Fruit fly (Drosophila melanogaster) whole organism, prepupa: Measurements from ENCODE around the gene CG33702.

ENCODE experiments used
- Blimp-1 ChIP-seq: fragments of 200-800 bp; sonication (Bioruptor generic); optimal IDR thresholded peaks from 3 replicates; lab custom pipeline; 2017; ENCODE audit warnings: missing biosample characterization, missing genetic modification characterization, mild to moderate bottlenecking, moderate library complexity, missing genetic modification reagents
- CG10669 ChIP-seq: fragments of 200-800 bp; sonication (Bioruptor generic); optimal IDR thresholded peaks from 3 replicates; lab custom pipeline; 2018; ENCODE audit warnings: missing biosample characterization, mild to moderate bottlenecking, missing genetic modification characterization, moderate library complexity
- CG11294 ChIP-seq: fragments of 200-800 bp; sonication (Bioruptor generic); IDR thresholded peaks from 2 replicates; pipeline ENCODE4 v1.3.6; 2022; ENCODE audit warnings: missing biosample characterization, missing genetic modification characterization
- CG11762 ChIP-seq: fragments of 200-800 bp; sonication (Bioruptor generic); optimal IDR thresholded peaks from 3 replicates; lab custom pipeline; 2016; ENCODE audit warnings: missing biosample characterization, missing genetic modification characterization; ENCODE audit not compliant: insufficient read depth
- CG11902 ChIP-seq: fragments of 200-800 bp; sonication (Bioruptor generic); optimal IDR thresholded peaks from 3 replicates; lab custom pipeline; 2016; ENCODE audit warnings: missing biosample characterization, missing genetic modification characterization
- CG16779 ChIP-seq: fragments of 200-800 bp; sonication (Bioruptor generic); optimal IDR thresholded peaks from 3 replicates; lab custom pipeline; 2017; ENCODE audit warnings: missing biosample characterization, mild to moderate bottlenecking, missing genetic modification characterization
- CG3032 ChIP-seq: fragments of 200-800 bp; optimal IDR thresholded peaks from 2 replicates; lab custom pipeline; 2019; ENCODE audit warnings: missing biosample characterization, mild to moderate bottlenecking, missing genetic modification characterization, moderate library complexity
- CG31627 ChIP-seq: fragments of 200-800 bp; sonication (Bioruptor generic); optimal IDR thresholded peaks from 3 replicates; lab custom pipeline; 2016; ENCODE audit warnings: missing biosample characterization, missing genetic modification characterization
- CG34406 ChIP-seq: fragments of 200-800 bp; sonication (Bioruptor generic); optimal IDR thresholded peaks from 3 replicates; lab custom pipeline; 2016; ENCODE audit warnings: missing biosample characterization, missing genetic modification characterization
- CG4318 ChIP-seq: fragments of 200-800 bp; sonication (Bioruptor generic); optimal IDR thresholded peaks from 3 replicates; lab custom pipeline; 2017; ENCODE audit warnings: missing biosample characterization, mild to moderate bottlenecking, missing genetic modification characterization
- CG6163 ChIP-seq: fragments of 200-800 bp; sonication (Bioruptor generic); IDR thresholded peaks from 3 replicates; pipeline ENCODE4 v1.3.6; 2022; ENCODE audit warnings: missing biosample characterization, missing genetic modification characterization
- CG6276 ChIP-seq: fragments of 200-800 bp; sonication (Bioruptor generic); optimal IDR thresholded peaks from 2 replicates; lab custom pipeline; 2017; ENCODE audit warnings: missing biosample characterization, mild to moderate bottlenecking, missing genetic modification characterization
- CG6792 ChIP-seq: fragments of 200-800 bp; sonication (Bioruptor generic); optimal IDR thresholded peaks from 3 replicates; lab custom pipeline; 2016; ENCODE audit warnings: missing biosample characterization, missing genetic modification characterization
- CG6808 ChIP-seq: fragments of 200-800 bp; sonication (Bioruptor generic); optimal IDR thresholded peaks from 3 replicates; lab custom pipeline; 2017; ENCODE audit warnings: missing biosample characterization, missing genetic modification characterization, mild to moderate bottlenecking, moderate library complexity, missing genetic modification reagents
- CG6854 ChIP-seq: fragments of 200-800 bp; sonication (Bioruptor generic); optimal IDR thresholded peaks from 2 replicates; lab custom pipeline; 2017; ENCODE audit warnings: missing biosample characterization, mild to moderate bottlenecking, missing genetic modification characterization
- CG7368 ChIP-seq: fragments of 200-800 bp; sonication (Bioruptor generic); optimal IDR thresholded peaks from 3 replicates; lab custom pipeline; 2016; ENCODE audit warnings: missing biosample characterization, missing genetic modification characterization
- CG8119 ChIP-seq: fragments of 200-800 bp; sonication (Bioruptor generic); IDR thresholded peaks from 3 replicates; pipeline ENCODE4 v1.3.6; 2022; ENCODE audit warnings: missing biosample characterization, missing genetic modification characterization
- CG8319 ChIP-seq: fragments of 200-800 bp; sonication (Bioruptor generic); optimal IDR thresholded peaks from 3 replicates; lab custom pipeline; 2016; ENCODE audit warnings: missing biosample characterization, missing genetic modification characterization
- CG8632 ChIP-seq: fragments of 200-800 bp; sonication (Bioruptor generic); optimal IDR thresholded peaks from 3 replicates; lab custom pipeline; 2016; ENCODE audit warnings: missing biosample characterization, missing genetic modification characterization
- CG9139 ChIP-seq: fragments of 200-800 bp; sonication (Bioruptor generic); optimal IDR thresholded peaks from 3 replicates; lab custom pipeline; 2017; ENCODE audit warnings: missing biosample characterization, mild to moderate bottlenecking, missing genetic modification characterization
- Eip75B ChIP-seq: fragments of 200-800 bp; sonication (Bioruptor generic); optimal IDR thresholded peaks from 3 replicates; lab custom pipeline; 2016; ENCODE audit warnings: missing biosample characterization, missing genetic modification characterization
- Ets96B ChIP-seq: fragments of 200-800 bp; optimal IDR thresholded peaks from 2 replicates; lab custom pipeline; 2019; ENCODE audit warnings: missing biosample characterization, mild to moderate bottlenecking, missing genetic modification characterization, moderate library complexity
- Hr38 ChIP-seq: sonication (Bioruptor generic); optimal IDR thresholded peaks from 2 replicates; lab custom pipeline; 2016; ENCODE audit warnings: missing biosample characterization, missing genetic modification characterization
- Hr39 ChIP-seq: fragments of 200-800 bp; sonication (Bioruptor generic); optimal IDR thresholded peaks from 2 replicates; lab custom pipeline; 2016; ENCODE audit warnings: missing biosample characterization, missing genetic modification characterization
- Hr4 ChIP-seq: fragments of 200-800 bp; sonication (Bioruptor generic); optimal IDR thresholded peaks from 3 replicates; lab custom pipeline; 2016; ENCODE audit warnings: missing biosample characterization, missing genetic modification characterization
- Lpt ChIP-seq: fragments of 200-800 bp; sonication (Bioruptor generic); optimal IDR thresholded peaks from 3 replicates; lab custom pipeline; 2016; ENCODE audit warnings: missing biosample characterization, missing genetic modification characterization
- OdsH ChIP-seq: fragments of 200-800 bp; sonication (Bioruptor generic); optimal IDR thresholded peaks from 3 replicates; lab custom pipeline; 2016; ENCODE audit warnings: missing biosample characterization, missing genetic modification characterization
- Sox102F ChIP-seq: fragments of 200-800 bp; sonication (Bioruptor generic); optimal IDR thresholded peaks from 2 replicates; lab custom pipeline; 2016; ENCODE audit warnings: missing biosample characterization, mild to moderate bottlenecking, missing genetic modification characterization
- Sox14 ChIP-seq: fragments of 200-800 bp; sonication (Bioruptor generic); optimal IDR thresholded peaks from 3 replicates; lab custom pipeline; 2016; ENCODE audit warnings: missing biosample characterization, missing genetic modification characterization
- achi ChIP-seq: fragments of 200-800 bp; sonication (Bioruptor generic); optimal IDR thresholded peaks from 3 replicates; lab custom pipeline; 2016; ENCODE audit warnings: missing biosample characterization, missing genetic modification characterization
- dsx ChIP-seq: fragments of 200-800 bp; optimal IDR thresholded peaks from 3 replicates; lab custom pipeline; 2019; ENCODE audit warnings: missing biosample characterization, mild to moderate bottlenecking, missing genetic modification characterization, moderate library complexity; ENCODE audit not compliant: poor library complexity, severe bottlenecking
- eg ChIP-seq: fragments of 200-800 bp; sonication (Bioruptor generic); IDR thresholded peaks from 3 replicates; pipeline ENCODE4 v1.3.6; 2022; ENCODE audit warnings: missing biosample characterization, missing genetic modification characterization
- esn ChIP-seq: fragments of 200-800 bp; sonication (Bioruptor generic); optimal IDR thresholded peaks from 2 replicates; lab custom pipeline; 2016; ENCODE audit warnings: missing biosample characterization, mild to moderate bottlenecking, missing genetic modification characterization, moderate library complexity
- fd59A ChIP-seq: fragments of 200-800 bp; sonication (Bioruptor generic); optimal IDR thresholded peaks from 2 replicates; lab custom pipeline; 2017; ENCODE audit warnings: missing biosample characterization, mild to moderate bottlenecking, missing genetic modification characterization, missing genetic modification reagents
- fd85E ChIP-seq: fragments of 200-800 bp; sonication (Bioruptor generic); optimal IDR thresholded peaks from 3 replicates; lab custom pipeline; 2016; ENCODE audit warnings: missing biosample characterization, missing genetic modification characterization
- lz ChIP-seq: fragments of 200-800 bp; sonication (Bioruptor generic); optimal IDR thresholded peaks from 3 replicates; lab custom pipeline; 2016; ENCODE audit warnings: missing biosample characterization, missing genetic modification characterization
- net ChIP-seq: fragments of 200-800 bp; sonication (Bioruptor generic); optimal IDR thresholded peaks from 3 replicates; lab custom pipeline; 2016; ENCODE audit warnings: missing biosample characterization, missing genetic modification characterization
- pdm3 ChIP-seq: fragments of 200-800 bp; sonication (Bioruptor generic); optimal IDR thresholded peaks from 3 replicates; lab custom pipeline; 2016; ENCODE audit warnings: missing biosample characterization, missing genetic modification characterization
- salr ChIP-seq, 2 experiments: fragments of 200-800 bp; sonication (Bioruptor generic); optimal IDR thresholded peaks; 3 replicates each; lab custom pipeline; 2016 to 2018; ENCODE audit warnings: missing biosample characterization in 2 of 2, missing genetic modification characterization in 2 of 2, mild to moderate bottlenecking in 1 of 2
- spab ChIP-seq: fragments of 200-800 bp; sonication (Bioruptor generic); optimal IDR thresholded peaks from 2 replicates; lab custom pipeline; 2017; ENCODE audit warnings: missing biosample characterization, mild to moderate bottlenecking, missing genetic modification characterization, missing genetic modification reagents
- ss ChIP-seq, 2 experiments: fragments of 200-800 bp; sonication (Bioruptor generic); optimal IDR thresholded peaks; 2 replicates in 1 of 2; 3 replicates in 1 of 2; lab custom pipeline; 2017 to 2018; ENCODE audit warnings: mild to moderate bottlenecking in 2 of 2, missing biosample characterization in 2 of 2, missing genetic modification characterization in 2 of 2, moderate library complexity in 1 of 2
- svp ChIP-seq: fragments of 200-800 bp; sonication (Bioruptor generic); peaks from one replicate; lab custom pipeline; 2016; ENCODE audit warnings: missing biosample characterization, missing genetic modification characterization
- topi ChIP-seq: fragments of 200-800 bp; sonication (Bioruptor generic); optimal IDR thresholded peaks from 3 replicates; lab custom pipeline; 2016; ENCODE audit warnings: missing biosample characterization, missing genetic modification characterization

CG33702 gene

DNA sequence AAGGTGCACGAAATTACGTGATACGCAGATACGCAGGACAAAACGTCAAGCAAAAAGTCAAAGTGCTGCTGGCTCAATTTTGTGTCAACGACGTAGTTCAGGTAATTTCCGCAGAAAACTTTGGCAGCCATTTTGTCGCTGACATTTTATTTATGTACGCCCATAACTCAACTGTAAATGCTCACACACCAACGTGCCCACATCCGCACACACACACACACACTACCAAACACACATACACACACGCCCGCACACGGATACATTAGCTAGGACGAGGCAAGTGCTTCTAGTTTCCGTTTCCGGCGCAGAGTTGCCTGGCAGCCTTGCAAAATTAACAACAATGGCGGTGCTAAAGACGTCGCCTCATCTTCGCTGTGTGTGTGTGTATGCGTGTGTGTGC is 12.2 kb upstream of the CG33702 start, which contains the start of gene CG33700 (continued):
- TF ChIP-seq CG11902 (GFP tag; lab: Kevin White, UChicago) (no peak), CG10669 (GFP tag; lab: Kevin White, UChicago) (no peak)

DNA sequence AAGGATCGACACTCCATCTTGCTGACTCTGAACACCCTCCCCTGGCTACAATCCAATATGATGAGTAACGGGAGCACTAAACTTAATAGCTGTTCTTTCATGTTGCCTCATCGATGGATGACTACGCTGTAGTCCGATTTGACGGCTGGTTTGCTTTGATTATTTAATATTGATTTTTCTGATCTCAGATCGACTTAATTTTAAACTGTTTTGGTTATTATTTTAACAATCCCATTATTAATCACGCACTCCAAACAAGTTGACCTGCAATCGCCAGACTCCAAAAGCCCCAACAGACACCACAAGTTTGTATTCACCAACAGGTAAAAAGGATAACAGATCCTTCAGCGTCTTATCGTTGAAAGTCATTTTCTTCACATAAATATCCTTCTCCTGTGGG is 649 bp downstream of the CG33702 start, which contains the start of gene CG33703:
TSS of gene CG33703 (minus strand) at position 101 of the 400 bp plus-strand sequence.
- TF ChIP-seq CG6854 (GFP tag; lab: Kevin White, UChicago) (no peak), esn (GFP tag; lab: Kevin White, UChicago) (no peak), spab (GFP tag; lab: Kevin White, UChicago) (no peak), CG8319 (no peak), Hr39 (GFP tag; lab: Kevin White, UChicago) (no peak), CG10669 (GFP tag; lab: Kevin White, UChicago) (no peak), pdm3 (GFP tag; lab: Kevin White, UChicago) (no peak), topi (GFP tag; lab: Kevin White, UChicago) (no peak), Eip75B (no peak), achi (GFP tag; lab: Kevin White, UChicago) (no peak), fd85E (GFP tag; lab: Kevin White, UChicago) (no peak), CG6808 (GFP tag; lab: Kevin White, UChicago) (no peak)

DNA sequence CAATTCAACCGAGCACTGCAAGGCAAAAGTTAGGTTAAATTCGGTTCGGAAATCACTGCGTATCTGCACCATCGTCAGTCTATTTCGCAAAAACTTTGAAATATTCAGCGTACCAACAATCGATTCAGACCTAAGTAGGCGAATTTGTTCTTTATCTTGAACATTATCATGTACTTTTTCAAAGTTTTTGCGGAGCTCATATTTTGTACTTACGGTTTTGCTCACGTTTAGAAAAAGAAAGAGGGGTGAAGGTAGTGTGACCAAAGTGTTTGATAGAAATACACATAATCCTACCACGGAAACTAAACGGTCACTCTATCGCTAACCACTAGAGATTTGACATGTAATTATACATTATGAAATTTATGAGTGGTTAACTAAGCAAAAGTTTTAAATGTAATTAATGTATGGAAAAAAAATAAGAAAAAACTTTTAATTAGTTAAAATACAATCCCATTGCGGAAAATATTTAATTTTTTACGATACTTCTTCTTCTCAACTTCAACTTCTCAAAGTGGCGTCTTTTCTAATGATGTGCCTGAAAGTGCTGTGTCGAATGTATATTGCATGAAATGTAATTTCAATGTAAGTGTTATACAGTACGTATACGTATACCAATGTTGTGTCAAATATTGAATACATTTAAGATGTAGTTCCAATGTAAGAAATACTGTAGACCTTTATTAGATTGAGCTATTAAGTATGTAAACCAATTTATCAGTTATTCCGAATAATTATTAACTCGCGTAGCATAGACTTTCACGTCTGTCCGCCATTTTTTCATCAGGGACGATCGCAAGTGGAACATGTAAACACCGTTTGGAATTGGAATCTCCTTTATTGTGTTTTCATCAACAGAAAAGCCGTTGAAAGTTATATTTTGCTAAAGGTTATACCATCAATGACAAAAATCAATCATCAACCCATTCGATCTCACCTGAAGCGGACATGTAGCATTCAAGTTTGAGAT is 1.6 kb downstream of the CG33702 start, which contains the start of gene RpS9:
TSS of gene RpS9 (minus strand) at position 245 of the 970 bp plus-strand sequence.
- no peak for TF ChIP-seq CG8632 (GFP tag; lab: Kevin White, UChicago)
- no peak for TF ChIP-seq fd59A
- TF ChIP-seq CG8319: no peak
- no peak for TF ChIP-seq CG6792 (GFP tag; lab: Kevin White, UChicago)
- TF ChIP-seq CG4318: no peak
- no peak for TF ChIP-seq esn (GFP tag; lab: Kevin White, UChicago)
- peak; percentile 56 to 61 for TF ChIP-seq ss (GFP tag; optimal IDR thresholded peaks at IDR 0.05; lab: Kevin White, UChicago)
- TF ChIP-seq OdsH (GFP tag; lab: Kevin White, UChicago): peak; percentile 8
- TF ChIP-seq CG8119: no peak
- TF ChIP-seq CG11294: no peak
- TF ChIP-seq CG6854 (GFP tag; lab: Kevin White, UChicago): peak; percentile 83
- no peak for TF ChIP-seq svp (GFP tag; lab: Kevin White, UChicago)
- peak; percentile 5 for TF ChIP-seq Eip75B
- TF ChIP-seq lz: no peak
- TF ChIP-seq Sox14 (GFP tag; lab: Kevin White, UChicago): no peak
- TF ChIP-seq dsx (GFP tag; lab: Kevin White, UChicago): peak; percentile 20
- TF ChIP-seq topi (GFP tag; lab: Kevin White, UChicago): peak; percentile 19
- no peak for TF ChIP-seq CG6163 (GFP tag; lab: Robert Waterston, UW)
- no peak for TF ChIP-seq Ets96B
- TF ChIP-seq Sox102F (GFP tag; lab: Kevin White, UChicago): peak; percentile 34
- TF ChIP-seq CG11762 (GFP tag; lab: Kevin White, UChicago): no peak
- no peak for TF ChIP-seq Blimp-1 (GFP tag; lab: Kevin White, UChicago)
- TF ChIP-seq CG6808 (GFP tag; lab: Kevin White, UChicago): peak; percentile 50
- TF ChIP-seq CG3032 (tag; lab: Kevin White, UChicago): peak; percentile 1
- no peak for TF ChIP-seq CG7368
- peak; percentile 19 for TF ChIP-seq net
- TF ChIP-seq Hr4 (GFP tag; lab: Kevin White, UChicago): no peak
- TF ChIP-seq CG16779 (tag; lab: Kevin White, UChicago): peak; percentile 21
- no peak for TF ChIP-seq CG11902 (GFP tag; lab: Kevin White, UChicago)
- TF ChIP-seq salr (GFP tag; optimal IDR thresholded peaks at IDR 0.05; lab: Kevin White, UChicago): peak in 1 of 2 experiments; percentile 13
- TF ChIP-seq Hr38: no peak
- no peak for TF ChIP-seq CG34406
- TF ChIP-seq Hr39 (GFP tag; lab: Kevin White, UChicago): no peak
- TF ChIP-seq fd85E (GFP tag; lab: Kevin White, UChicago): no peak
- no peak for TF ChIP-seq Lpt (GFP tag; lab: Kevin White, UChicago)
- no peak for TF ChIP-seq CG9139 (GFP tag; lab: Kevin White, UChicago)
- no peak for TF ChIP-seq CG31627 (GFP tag; lab: Kevin White, UChicago)
- peak; percentile 44; the same call in 1 of the 3 replicates for TF ChIP-seq eg (GFP tag; lab: Robert Waterston, UW)
- no peak for TF ChIP-seq CG6276
